Worm (Caenorhabditis elegans) whole organism, L3 larva: Measurements from ENCODE around the gene fbxa-72.

Source experiments
- ama-1 ChIP-seq: fragments of 150-350 bp; optimal IDR thresholded peaks from 2 replicates; lab custom pipeline; 2018
- lsy-12 ChIP-seq: sonication (generic microtip); optimal IDR thresholded peaks from 2 replicates; lab custom pipeline; 2016; ENCODE audit warnings: mild to moderate bottlenecking, missing genetic modification characterization, missing compliant biosample characterization
- nhr-23 ChIP-seq: fragments of 150-350 bp; optimal IDR thresholded peaks from 2 replicates; lab custom pipeline; 2014; ENCODE audit warnings: missing biosample characterization, missing genetic modification reagents, missing genetic modification characterization
- nhr-237 ChIP-seq: fragments of 150-350 bp; optimal IDR thresholded peaks from 2 replicates; lab custom pipeline; 2014; ENCODE audit warnings: missing biosample characterization, missing genetic modification characterization
- unc-62 ChIP-seq: fragments of 150-350 bp; sonication (generic microtip); optimal IDR thresholded peaks from 4 replicates; lab custom pipeline; 2014; ENCODE audit warnings: missing biosample characterization, missing genetic modification reagents, missing genetic modification characterization

- TF ChIP-seq nhr-237 (tag; lab: Kevin White, UChicago): no peak
- TF ChIP-seq nhr-23 (tag; lab: Kevin White, UChicago): no peak
- TF ChIP-seq unc-62: no peak
- no peak for TF ChIP-seq lsy-12 (tag; lab: Kevin White, UChicago)
- TF ChIP-seq ama-1 (lab: Kevin White, UChicago): no peak
Measured at ce11 chrV:642750-643149, 33.8 kb downstream of the fbxa-72 start, which contains the start of gene nhr-190.
